Worm (Caenorhabditis elegans): ENCODE data around the gene F58E6.8.

F58E6.8 gene

DNA sequence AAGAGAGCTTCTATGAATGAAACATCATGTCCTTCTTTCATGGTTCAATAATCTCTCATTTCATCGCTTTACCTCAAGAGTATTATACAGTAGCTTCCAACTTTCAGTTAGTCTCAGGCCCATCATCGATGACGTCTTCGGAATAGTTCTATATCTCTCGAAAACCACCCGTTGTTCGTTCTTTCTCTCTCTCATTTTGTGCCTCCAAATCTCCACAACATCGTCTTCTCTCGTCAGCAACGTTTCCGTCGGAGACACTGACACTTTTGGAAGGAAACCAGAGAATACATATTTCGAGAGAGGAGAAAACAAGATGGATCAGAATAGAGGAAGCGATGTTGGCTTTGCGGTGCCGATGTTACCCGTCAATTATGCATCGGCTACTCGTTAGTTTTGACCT is 23.8 kb downstream of the F58E6.8 start (continued):
- TF ChIP-seq lin-11 (tag; optimal IDR thresholded peaks at IDR 0.05) (no peak), lin-39 (tag; optimal IDR thresholded peaks at IDR 0.05) (no peak), mbf-1 (tag; optimal IDR thresholded peaks at IDR 0.05) (no peak), nhr-77 (tag; optimal IDR thresholded peaks at IDR 0.05) (no peak), zag-1 (tag; optimal IDR thresholded peaks at IDR 0.05) (no peak), blmp-1 (tag; optimal IDR thresholded peaks at IDR 0.05; ENCODE audit: insufficient read depth) (no peak), nhr-10 (tag; optimal IDR thresholded peaks at IDR 0.05) (no peak), nhr-21 (tag; optimal IDR thresholded peaks at IDR 0.05) (peak; percentile 51), ceh-16 (tag; optimal IDR thresholded peaks at IDR 0.05) (no peak), elt-1 (tag; optimal IDR thresholded peaks at IDR 0.05) (no peak), nhr-23 (tag; optimal IDR thresholded peaks at IDR 0.05) (no peak), ceh-82 (tag; optimal IDR thresholded peaks at IDR 0.05) (no peak), skn-1 (tag; optimal IDR thresholded peaks at IDR 0.05) (no peak), sem-4 (tag; optimal IDR thresholded peaks at IDR 0.05) (peak; percentile 32), C34F6.9 (tag; optimal IDR thresholded peaks at IDR 0.05) (peak; percentile 23), R02D3.7 (tag; optimal IDR thresholded peaks at IDR 0.05) (no peak), ZK546.5 (tag; optimal IDR thresholded peaks at IDR 0.05) (no peak), nhr-6 (tag; optimal IDR thresholded peaks at IDR 0.05) (peak; percentile 32)

DNA sequence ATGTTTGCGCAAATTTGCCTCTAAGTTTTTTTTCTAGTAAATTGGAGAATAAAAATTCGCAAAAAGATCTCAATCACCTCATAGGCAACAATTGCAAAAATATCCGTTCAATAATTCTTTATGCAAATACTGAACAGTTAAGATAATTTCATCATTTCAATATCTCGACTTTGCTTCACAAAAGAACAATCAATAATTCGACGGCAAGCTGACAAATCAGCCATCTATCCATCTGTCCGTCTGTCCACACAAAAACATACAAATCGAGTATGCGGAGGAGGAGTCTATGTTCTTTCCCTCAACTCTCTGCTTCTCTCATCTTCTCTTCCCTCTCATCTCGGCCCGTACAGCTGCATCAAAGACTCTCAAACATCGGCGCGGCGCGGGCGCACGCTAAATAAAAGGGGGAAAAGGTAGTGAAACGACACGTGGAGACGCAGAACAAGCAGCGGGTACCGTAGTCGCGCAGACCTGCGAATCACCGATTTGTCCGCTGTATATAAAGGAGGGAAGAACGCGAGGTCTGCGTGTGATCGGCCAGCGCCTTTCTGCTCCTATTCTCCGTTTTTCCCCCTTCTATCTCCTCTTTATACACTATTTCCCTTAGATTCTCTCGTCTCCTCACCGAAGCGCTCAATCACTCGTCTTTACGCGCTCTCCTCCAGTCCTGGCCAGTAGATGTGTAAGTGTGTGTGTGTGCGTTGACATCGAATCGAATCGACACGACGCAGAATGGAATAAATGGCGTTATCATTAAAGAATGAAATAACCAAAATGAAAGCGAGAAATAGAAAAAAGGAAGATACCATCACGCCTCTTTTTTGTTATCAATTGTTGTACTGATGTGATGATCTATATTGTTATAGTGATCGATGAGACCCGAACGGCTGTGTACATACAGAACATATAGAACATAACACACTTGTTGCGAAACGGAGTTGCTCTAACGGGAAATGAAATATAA is 24.6 kb downstream of the F58E6.8 start:
- TF ChIP-seq lin-39 (tag; optimal IDR thresholded peaks at IDR 0.05) (peak; percentile 80), lin-11 (tag; optimal IDR thresholded peaks at IDR 0.05) (peak; percentile 98), alr-1 (tag; optimal IDR thresholded peaks at IDR 0.05) (no peak), mab-5 (tag; optimal IDR thresholded peaks at IDR 0.05) (peak; percentile 76), zag-1 (tag; optimal IDR thresholded peaks at IDR 0.05) (peak; percentile 93), ZK546.5 (tag; optimal IDR thresholded peaks at IDR 0.05) (peak; percentile 61), lin-13 (GFP tag; optimal IDR thresholded peaks at IDR 0.05) (peak; percentile 88), nhr-10 (tag; optimal IDR thresholded peaks at IDR 0.05) (peak; percentile 23), ceh-16 (tag; optimal IDR thresholded peaks at IDR 0.05) (peak; percentile 91), snpc-4 (tag; optimal IDR thresholded peaks at IDR 0.05) (peak; percentile 79), unc-55 (GFP tag; optimal IDR thresholded peaks at IDR 0.05) (peak; percentile 95), skn-1 (tag; optimal IDR thresholded peaks at IDR 0.05) (peak; percentile 55), sem-4 (tag; optimal IDR thresholded peaks at IDR 0.05) (peak; percentile 61), nhr-77 (tag; optimal IDR thresholded peaks at IDR 0.05) (no peak), ztf-4 (tag; optimal IDR thresholded peaks at IDR 0.05) (peak; percentile 94), nhr-11 (tag; optimal IDR thresholded peaks at IDR 0.05) (peak; percentile 77), ama-1 (optimal IDR thresholded peaks at IDR 0.05) (peak; percentile 99), mbf-1 (tag; optimal IDR thresholded peaks at IDR 0.05) (no peak), nhr-129 (tag; optimal IDR thresholded peaks at IDR 0.05) (peak; percentile 98), F13H6.1 (tag; optimal IDR thresholded peaks at IDR 0.05) (peak; percentile 98), aly-2 (tag; optimal IDR thresholded peaks at IDR 0.05) (no peak), Y55F3AM.14 (GFP tag; optimal IDR thresholded peaks at IDR 0.05) (peak; percentile 90), R02D3.7 (tag; optimal IDR thresholded peaks at IDR 0.05) (no peak), ztf-11 (tag; optimal IDR thresholded peaks at IDR 0.05) (peak; percentile 39), lsy-2 (tag; optimal IDR thresholded peaks at IDR 0.05) (peak; percentile 90 to 98), crh-2 (tag; optimal IDR thresholded peaks at IDR 0.05) (peak; percentile 98), sma-3 (GFP tag; optimal IDR thresholded peaks at IDR 0.05) (peak; percentile 93), nhr-12 (tag; optimal IDR thresholded peaks at IDR 0.05) (no peak), nhr-237 (tag; optimal IDR thresholded peaks at IDR 0.05) (no peak), peb-1 (tag; optimal IDR thresholded peaks at IDR 0.05) (no peak), unc-39 (tag; optimal IDR thresholded peaks at IDR 0.05) (peak; percentile 69), blmp-1 (tag; optimal IDR thresholded peaks at IDR 0.05; ENCODE audit: insufficient read depth) (peak; percentile 76), C34F6.9 (tag; optimal IDR thresholded peaks at IDR 0.05) (peak; percentile 96), ztf-1 (GFP tag; conservative IDR thresholded peaks at IDR 0.05) (0 out of 2 replicates have a peak, but pooled peaks have one; percentile 63), dmd-4 (tag; optimal IDR thresholded peaks at IDR 0.05) (no peak), elt-3 (tag; optimal IDR thresholded peaks at IDR 0.05) (no peak), nhr-23 (tag; optimal IDR thresholded peaks at IDR 0.05) (no peak), elt-1 (tag; optimal IDR thresholded peaks at IDR 0.05) (no peak), nhr-25 (tag; optimal IDR thresholded peaks at IDR 0.05) (peak; percentile 93), nhr-6 (tag; optimal IDR thresholded peaks at IDR 0.05) (peak; percentile 77), egl-27 (tag; optimal IDR thresholded peaks at IDR 0.05) (peak; percentile 85), unc-62 (GFP tag; optimal IDR thresholded peaks at IDR 0.05) (no peak), gmeb-1 (tag; optimal IDR thresholded peaks at IDR 0.05) (peak; percentile 68), mdl-1 (tag; optimal IDR thresholded peaks at IDR 0.05) (peak; percentile 90 to 98), sma-9 (GFP tag; optimal IDR thresholded peaks at IDR 0.05) (peak; percentile 90), sma-9 (tag; optimal IDR thresholded peaks at IDR 0.05) (no peak), nhr-21 (tag; optimal IDR thresholded peaks at IDR 0.05) (peak; percentile 96)
